Worm (Caenorhabditis elegans): Measurements from ENCODE around the gene K04E7.1.

DNA sequence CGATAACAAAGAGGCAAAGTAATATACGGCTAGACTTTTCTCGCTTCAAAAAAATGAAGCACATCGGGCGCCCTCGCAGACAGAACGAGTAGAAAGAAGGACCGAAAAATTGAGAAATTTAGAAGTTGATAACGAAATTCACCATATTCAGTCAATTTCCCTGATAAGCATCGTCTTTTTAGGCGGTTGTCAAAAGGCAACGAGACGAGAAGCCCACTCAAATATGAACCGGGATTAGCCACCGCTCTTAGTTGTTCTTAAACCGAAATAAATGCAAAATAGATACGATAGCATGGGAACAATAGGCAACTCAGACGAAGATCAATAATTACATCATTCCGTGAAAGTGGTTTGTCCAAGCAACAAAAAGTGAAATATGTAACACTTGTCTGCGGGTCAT, 41.3 kb downstream of the K04E7.1 start:
- TF ChIP-seq W03F9.2 (tag; optimal IDR thresholded peaks at IDR 0.05) (no peak), dao-5 (tag; optimal IDR thresholded peaks at IDR 0.05) (no peak)
